Worm (Caenorhabditis elegans) whole organism, late embryonic: ENCODE data around the gene bath-36.

ENCODE experiments used
- ama-1 ChIP-seq: fragments of 150-350 bp; optimal IDR thresholded peaks from 2 replicates; lab custom pipeline; 2014
- ceh-19 ChIP-seq: fragments of 200-800 bp; sonication (Bioruptor generic); optimal IDR thresholded peaks from 2 replicates; lab custom pipeline; 2018; ENCODE audit warnings: mild to moderate bottlenecking, missing genetic modification characterization, missing compliant biosample characterization
- ceh-22 ChIP-seq: sonication (generic microtip); optimal IDR thresholded peaks from 2 replicates; lab custom pipeline; 2017; ENCODE audit warnings: missing biosample characterization, missing genetic modification characterization
- ceh-30 ChIP-seq: fragments of 150-350 bp; optimal IDR thresholded peaks from 2 replicates; lab custom pipeline; 2014; ENCODE audit warnings: missing biosample characterization, missing genetic modification characterization
- ceh-31 ChIP-seq: sonication (generic microtip); optimal IDR thresholded peaks from 2 replicates; lab custom pipeline; 2016; ENCODE audit warnings: missing genetic modification characterization, missing compliant biosample characterization
- dve-1 ChIP-seq: sonication (generic microtip); optimal IDR thresholded peaks from 2 replicates; lab custom pipeline; 2017; ENCODE audit warnings: antibody characterized with exemption, mild to moderate bottlenecking, missing genetic modification characterization, missing compliant biosample characterization
- ets-4 ChIP-seq: sonication (generic microtip); optimal IDR thresholded peaks from 2 replicates; lab custom pipeline; 2016; ENCODE audit warnings: missing genetic modification characterization, missing compliant biosample characterization
- gmeb-2 ChIP-seq: sonication (generic microtip); optimal IDR thresholded peaks from 2 replicates; lab custom pipeline; 2016; ENCODE audit warnings: missing genetic modification characterization, inconsistent platforms, missing compliant biosample characterization
- mec-3 ChIP-seq: sonication (generic microtip); optimal IDR thresholded peaks from 2 replicates; lab custom pipeline; 2016; ENCODE audit warnings: borderline replicate concordance, missing genetic modification characterization, missing compliant biosample characterization
- nhr-11 ChIP-seq: fragments of 150-350 bp; optimal IDR thresholded peaks from 2 replicates; lab custom pipeline; 2014; ENCODE audit warnings: missing biosample characterization, missing genetic modification characterization
- pag-3 ChIP-seq: sonication (generic microtip); optimal IDR thresholded peaks from 2 replicates; lab custom pipeline; 2016; ENCODE audit warnings: missing compliant biosample characterization, missing genetic modification characterization, borderline replicate concordance
- pqm-1 ChIP-seq: sonication (generic microtip); optimal IDR thresholded peaks from 2 replicates; lab custom pipeline; 2016; ENCODE audit warnings: missing genetic modification characterization, missing compliant biosample characterization
- zip-5 ChIP-seq: sonication (generic microtip); optimal IDR thresholded peaks from 2 replicates; lab custom pipeline; 2016; ENCODE audit warnings: missing genetic modification characterization, missing compliant biosample characterization

- TF ChIP-seq gmeb-2 (no peak), ceh-19 (GFP tag; lab: Kevin White, UChicago) (no peak), ceh-30 (tag; lab: Kevin White, UChicago) (no peak), ama-1 (lab: Kevin White, UChicago) (no peak), mec-3 (tag; lab: Kevin White, UChicago) (no peak), nhr-11 (tag; lab: Kevin White, UChicago) (no peak), pqm-1 (tag; lab: Kevin White, UChicago) (no peak), ets-4 (tag; lab: Kevin White, UChicago) (no peak), pag-3 (tag; lab: Kevin White, UChicago) (no peak), dve-1 (tag; lab: Kevin White, UChicago) (no peak), ceh-31 (tag; lab: Kevin White, UChicago) (no peak), zip-5 (no peak), ceh-22 (tag; lab: Kevin White, UChicago) (no peak)
These were observed 34.4 kb upstream of the bath-36 start, which contains the start of gene srh-55 for ce11 chrV:15153277-15153676.
